Fruit fly (Drosophila melanogaster) whole organism, prepupa: ENCODE measurements around the gene Gbeta13F.

Experiments
- Blimp-1 ChIP-seq: fragments of 200-800 bp; sonication (Bioruptor generic); optimal IDR thresholded peaks from 3 replicates; lab custom pipeline; 2017; ENCODE audit warnings: missing biosample characterization, missing genetic modification characterization, mild to moderate bottlenecking, moderate library complexity, missing genetic modification reagents
- CG10631 ChIP-seq: fragments of 200-800 bp; sonication (Bioruptor generic); optimal IDR thresholded peaks from 2 replicates; lab custom pipeline; 2016; ENCODE audit warnings: missing biosample characterization, missing genetic modification characterization
- CG11294 ChIP-seq: fragments of 200-800 bp; sonication (Bioruptor generic); IDR thresholded peaks from 2 replicates; pipeline ENCODE4 v1.3.6; 2022; ENCODE audit warnings: missing biosample characterization, missing genetic modification characterization
- CG11762 ChIP-seq: fragments of 200-800 bp; sonication (Bioruptor generic); optimal IDR thresholded peaks from 3 replicates; lab custom pipeline; 2016; ENCODE audit warnings: missing biosample characterization, missing genetic modification characterization; ENCODE audit not compliant: insufficient read depth
- CG15336 ChIP-seq: fragments of 200-800 bp; sonication (Bioruptor generic); IDR thresholded peaks from 2 replicates; pipeline ENCODE4 v1.3.6; 2022; ENCODE audit warnings: missing biosample characterization, missing genetic modification characterization
- CG1621 ChIP-seq: fragments of 200-800 bp; sonication (Bioruptor generic); optimal IDR thresholded peaks from 3 replicates; lab custom pipeline; 2018; ENCODE audit warnings: missing biosample characterization, mild to moderate bottlenecking, missing genetic modification characterization
- CG3032 ChIP-seq: fragments of 200-800 bp; optimal IDR thresholded peaks from 2 replicates; lab custom pipeline; 2019; ENCODE audit warnings: missing biosample characterization, mild to moderate bottlenecking, missing genetic modification characterization, moderate library complexity
- CG31627 ChIP-seq: fragments of 200-800 bp; sonication (Bioruptor generic); optimal IDR thresholded peaks from 3 replicates; lab custom pipeline; 2016; ENCODE audit warnings: missing biosample characterization, missing genetic modification characterization
- CG32006 ChIP-seq: fragments of 200-800 bp; sonication (Bioruptor generic); optimal IDR thresholded peaks from 3 replicates; lab custom pipeline; 2017; ENCODE audit warnings: missing biosample characterization, mild to moderate bottlenecking, missing genetic modification characterization
- CG4318 ChIP-seq: fragments of 200-800 bp; sonication (Bioruptor generic); optimal IDR thresholded peaks from 3 replicates; lab custom pipeline; 2017; ENCODE audit warnings: missing biosample characterization, mild to moderate bottlenecking, missing genetic modification characterization
- CG6163 ChIP-seq: fragments of 200-800 bp; sonication (Bioruptor generic); IDR thresholded peaks from 3 replicates; pipeline ENCODE4 v1.3.6; 2022; ENCODE audit warnings: missing biosample characterization, missing genetic modification characterization
- CG6276 ChIP-seq: fragments of 200-800 bp; sonication (Bioruptor generic); optimal IDR thresholded peaks from 2 replicates; lab custom pipeline; 2017; ENCODE audit warnings: missing biosample characterization, mild to moderate bottlenecking, missing genetic modification characterization
- CG6854 ChIP-seq: fragments of 200-800 bp; sonication (Bioruptor generic); optimal IDR thresholded peaks from 2 replicates; lab custom pipeline; 2017; ENCODE audit warnings: missing biosample characterization, mild to moderate bottlenecking, missing genetic modification characterization
- CG8319 ChIP-seq: fragments of 200-800 bp; sonication (Bioruptor generic); optimal IDR thresholded peaks from 3 replicates; lab custom pipeline; 2016; ENCODE audit warnings: missing biosample characterization, missing genetic modification characterization
- CG8632 ChIP-seq: fragments of 200-800 bp; sonication (Bioruptor generic); optimal IDR thresholded peaks from 3 replicates; lab custom pipeline; 2016; ENCODE audit warnings: missing biosample characterization, missing genetic modification characterization
- Eip75B ChIP-seq: fragments of 200-800 bp; sonication (Bioruptor generic); optimal IDR thresholded peaks from 3 replicates; lab custom pipeline; 2016; ENCODE audit warnings: missing biosample characterization, missing genetic modification characterization
- Eip78C ChIP-seq: fragments of 200-800 bp; sonication (Bioruptor generic); peaks from one replicate; lab custom pipeline; 2016; ENCODE audit warnings: missing biosample characterization, missing genetic modification characterization
- Ets21C ChIP-seq: fragments of 200-800 bp; sonication (Bioruptor generic); optimal IDR thresholded peaks from 3 replicates; lab custom pipeline; 2016; ENCODE audit warnings: missing biosample characterization, missing genetic modification characterization
- Ets96B ChIP-seq: fragments of 200-800 bp; optimal IDR thresholded peaks from 2 replicates; lab custom pipeline; 2019; ENCODE audit warnings: missing biosample characterization, mild to moderate bottlenecking, missing genetic modification characterization, moderate library complexity
- Gug ChIP-seq: fragments of 200-800 bp; sonication (Bioruptor generic); IDR thresholded peaks from 2 replicates; pipeline ENCODE4 v1.3.6; 2022; ENCODE audit warnings: missing biosample characterization, missing genetic modification characterization
- Hr38 ChIP-seq: sonication (Bioruptor generic); optimal IDR thresholded peaks from 2 replicates; lab custom pipeline; 2016; ENCODE audit warnings: missing biosample characterization, missing genetic modification characterization
- Hr39 ChIP-seq: fragments of 200-800 bp; sonication (Bioruptor generic); optimal IDR thresholded peaks from 2 replicates; lab custom pipeline; 2016; ENCODE audit warnings: missing biosample characterization, missing genetic modification characterization
- Hr4 ChIP-seq: fragments of 200-800 bp; sonication (Bioruptor generic); optimal IDR thresholded peaks from 3 replicates; lab custom pipeline; 2016; ENCODE audit warnings: missing biosample characterization, missing genetic modification characterization
- Lpt ChIP-seq: fragments of 200-800 bp; sonication (Bioruptor generic); optimal IDR thresholded peaks from 3 replicates; lab custom pipeline; 2016; ENCODE audit warnings: missing biosample characterization, missing genetic modification characterization
- Met ChIP-seq: fragments of 200-800 bp; sonication (Bioruptor generic); optimal IDR thresholded peaks from 3 replicates; lab custom pipeline; 2016; ENCODE audit warnings: missing biosample characterization, missing genetic modification characterization
- OdsH ChIP-seq: fragments of 200-800 bp; sonication (Bioruptor generic); optimal IDR thresholded peaks from 3 replicates; lab custom pipeline; 2016; ENCODE audit warnings: missing biosample characterization, missing genetic modification characterization
- Smox ChIP-seq: fragments of 200-800 bp; sonication (Bioruptor generic); optimal IDR thresholded peaks from 3 replicates; lab custom pipeline; 2016; ENCODE audit warnings: missing biosample characterization, missing genetic modification characterization
- Sox102F ChIP-seq: fragments of 200-800 bp; sonication (Bioruptor generic); optimal IDR thresholded peaks from 2 replicates; lab custom pipeline; 2016; ENCODE audit warnings: missing biosample characterization, mild to moderate bottlenecking, missing genetic modification characterization
- Sox14 ChIP-seq: fragments of 200-800 bp; sonication (Bioruptor generic); optimal IDR thresholded peaks from 3 replicates; lab custom pipeline; 2016; ENCODE audit warnings: missing biosample characterization, missing genetic modification characterization
- Sox15 ChIP-seq: fragments of 200-800 bp; sonication (Bioruptor generic); optimal IDR thresholded peaks from 3 replicates; lab custom pipeline; 2016; ENCODE audit warnings: missing biosample characterization, missing genetic modification characterization
- achi ChIP-seq: fragments of 200-800 bp; sonication (Bioruptor generic); optimal IDR thresholded peaks from 3 replicates; lab custom pipeline; 2016; ENCODE audit warnings: missing biosample characterization, missing genetic modification characterization
- acj6 ChIP-seq: fragments of 200-800 bp; sonication (Bioruptor generic); optimal IDR thresholded peaks from 3 replicates; lab custom pipeline; 2016; ENCODE audit warnings: missing biosample characterization, missing genetic modification characterization
- cyc ChIP-seq: fragments of 200-800 bp; sonication (Bioruptor generic); optimal IDR thresholded peaks from 3 replicates; lab custom pipeline; 2016; ENCODE audit warnings: missing biosample characterization, missing genetic modification characterization
- dsx ChIP-seq: fragments of 200-800 bp; optimal IDR thresholded peaks from 3 replicates; lab custom pipeline; 2019; ENCODE audit warnings: missing biosample characterization, mild to moderate bottlenecking, missing genetic modification characterization, moderate library complexity; ENCODE audit not compliant: poor library complexity, severe bottlenecking
- eg ChIP-seq: fragments of 200-800 bp; sonication (Bioruptor generic); IDR thresholded peaks from 3 replicates; pipeline ENCODE4 v1.3.6; 2022; ENCODE audit warnings: missing biosample characterization, missing genetic modification characterization
- esn ChIP-seq: fragments of 200-800 bp; sonication (Bioruptor generic); optimal IDR thresholded peaks from 2 replicates; lab custom pipeline; 2016; ENCODE audit warnings: missing biosample characterization, mild to moderate bottlenecking, missing genetic modification characterization, moderate library complexity
- fd85E ChIP-seq: fragments of 200-800 bp; sonication (Bioruptor generic); optimal IDR thresholded peaks from 3 replicates; lab custom pipeline; 2016; ENCODE audit warnings: missing biosample characterization, missing genetic modification characterization
- lz ChIP-seq: fragments of 200-800 bp; sonication (Bioruptor generic); optimal IDR thresholded peaks from 3 replicates; lab custom pipeline; 2016; ENCODE audit warnings: missing biosample characterization, missing genetic modification characterization
- net ChIP-seq: fragments of 200-800 bp; sonication (Bioruptor generic); optimal IDR thresholded peaks from 3 replicates; lab custom pipeline; 2016; ENCODE audit warnings: missing biosample characterization, missing genetic modification characterization
- salr ChIP-seq, 2 experiments: fragments of 200-800 bp; sonication (Bioruptor generic); optimal IDR thresholded peaks; 3 replicates each; lab custom pipeline; 2016 to 2018; ENCODE audit warnings: missing biosample characterization in 2 of 2, missing genetic modification characterization in 2 of 2, mild to moderate bottlenecking in 1 of 2
- spab ChIP-seq: fragments of 200-800 bp; sonication (Bioruptor generic); optimal IDR thresholded peaks from 2 replicates; lab custom pipeline; 2017; ENCODE audit warnings: missing biosample characterization, mild to moderate bottlenecking, missing genetic modification characterization, missing genetic modification reagents
- ss ChIP-seq, 2 experiments: fragments of 200-800 bp; sonication (Bioruptor generic); optimal IDR thresholded peaks; 2 replicates in 1 of 2; 3 replicates in 1 of 2; lab custom pipeline; 2017 to 2018; ENCODE audit warnings: mild to moderate bottlenecking in 2 of 2, missing biosample characterization in 2 of 2, missing genetic modification characterization in 2 of 2, moderate library complexity in 1 of 2
- svp ChIP-seq: fragments of 200-800 bp; sonication (Bioruptor generic); peaks from one replicate; lab custom pipeline; 2016; ENCODE audit warnings: missing biosample characterization, missing genetic modification characterization
- topi ChIP-seq: fragments of 200-800 bp; sonication (Bioruptor generic); optimal IDR thresholded peaks from 3 replicates; lab custom pipeline; 2016; ENCODE audit warnings: missing biosample characterization, missing genetic modification characterization
- vri ChIP-seq: fragments of 200-800 bp; sonication (Bioruptor generic); optimal IDR thresholded peaks from 3 replicates; lab custom pipeline; 2016; ENCODE audit warnings: missing biosample characterization, mild to moderate bottlenecking, missing genetic modification characterization

Gene Gbeta13F

DNA sequence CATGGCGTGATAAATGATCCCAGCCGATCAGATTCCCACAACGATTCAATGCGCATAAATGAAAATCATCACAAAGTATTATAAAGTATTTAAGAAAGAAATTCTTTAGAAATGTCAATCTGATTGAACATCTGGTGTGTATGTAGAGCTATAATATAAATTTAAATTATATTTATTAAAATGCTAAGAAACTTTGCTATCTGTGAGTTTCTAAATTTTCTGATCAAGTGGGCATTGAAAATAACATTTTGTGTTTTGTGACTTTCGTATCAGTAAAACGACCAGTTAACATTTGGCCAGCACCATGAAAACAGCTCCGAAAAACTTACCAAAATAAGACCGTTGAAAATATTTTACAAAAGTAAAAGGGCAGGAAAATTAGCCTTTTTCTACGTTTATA, 22.4 kb upstream of the Gbeta13F start, which contains the start of gene CG8565:
CG8565 (plus strand) TSS at position 301 of the 400 bp plus-strand sequence.
- no peak for TF ChIP-seq topi (GFP tag; lab: Kevin White, UChicago)
- no peak for TF ChIP-seq CG4318
- TF ChIP-seq CG8632, result no peak

DNA sequence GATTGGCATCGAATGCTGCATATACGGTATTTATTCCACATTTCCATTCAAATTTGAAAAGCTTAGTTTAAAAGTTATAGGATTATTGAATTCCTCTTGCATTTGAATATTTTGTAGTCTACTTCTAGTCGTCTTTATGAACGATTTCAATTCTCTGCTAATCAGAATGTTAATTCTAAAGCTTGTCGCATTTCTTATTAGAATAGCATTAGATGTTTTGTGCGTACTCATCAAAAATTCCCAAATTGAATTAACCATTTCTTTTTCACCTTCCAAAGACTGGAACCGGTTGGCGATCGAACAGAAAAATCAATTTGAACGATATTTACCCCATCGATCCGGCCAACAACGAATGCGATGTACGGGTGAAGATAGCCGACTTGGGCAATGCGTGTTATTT, 19.9 kb upstream of the Gbeta13F start:
- TF ChIP-seq achi (GFP tag; lab: Kevin White, UChicago), result no peak
- no peak for TF ChIP-seq Ets21C
- no peak for TF ChIP-seq cyc
- no peak for TF ChIP-seq eg

DNA sequence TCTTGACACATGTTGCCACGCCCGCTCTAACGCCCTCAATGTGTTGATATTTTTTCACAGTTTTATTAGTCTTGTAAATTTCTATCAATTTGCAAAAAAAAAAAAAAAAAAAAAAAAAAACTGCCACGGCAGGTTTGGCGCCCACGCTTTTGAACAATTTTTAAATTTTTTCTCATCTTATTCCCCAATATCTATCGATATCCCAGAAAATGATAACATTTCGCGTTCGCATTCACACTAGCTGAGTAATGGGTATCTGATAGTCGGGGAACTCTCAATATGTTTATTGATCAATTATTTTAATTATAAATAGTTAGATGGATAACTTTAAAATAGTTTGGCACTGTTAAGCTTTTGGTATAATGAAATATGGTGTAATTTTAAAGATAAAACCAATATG, 18.6 kb upstream of the Gbeta13F start:
- TF ChIP-seq CG31627 (GFP tag; lab: Kevin White, UChicago) (no peak), Sox14 (GFP tag; lab: Kevin White, UChicago) (no peak), CG6854 (GFP tag; lab: Kevin White, UChicago) (no peak), Sox15 (no peak), cyc (no peak), net (no peak), vri (GFP tag; lab: Kevin White, UChicago) (no peak), CG1621 (tag; lab: Kevin White, UChicago) (no peak), acj6 (no peak), fd85E (GFP tag; lab: Kevin White, UChicago) (no peak), Hr4 (no peak), Sox102F (GFP tag; lab: Kevin White, UChicago) (no peak), Eip78C (GFP tag; lab: Kevin White, UChicago) (no peak), dsx (GFP tag; lab: Kevin White, UChicago) (no peak), lz (GFP tag; lab: Kevin White, UChicago) (no peak), CG15336 (no peak)
- TF ChIP-seq, all 60 proteins: peak for 0

DNA sequence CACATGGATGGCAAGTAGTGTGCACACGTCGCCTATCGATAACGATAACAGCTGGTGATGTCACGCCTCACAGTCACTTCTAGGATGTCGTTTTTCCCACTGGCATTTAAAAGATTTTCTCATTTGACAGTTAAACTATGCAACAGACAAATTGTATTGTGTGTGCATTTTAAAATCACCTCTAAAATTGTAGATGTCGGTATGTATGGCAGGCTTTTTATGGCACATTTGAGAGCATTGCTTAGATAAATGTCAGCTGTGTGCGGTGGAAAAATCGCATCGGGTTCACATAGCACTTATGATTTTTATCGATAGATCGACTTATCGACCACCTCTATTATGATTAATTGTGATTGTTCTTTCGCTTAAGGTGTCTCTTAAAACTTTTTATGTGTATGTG, 15.8 kb upstream of the Gbeta13F start, which contains the start of the genes ArgRS and CG8578:
ArgRS (minus strand) TSS at position 7 of the 400 bp plus-strand sequence.
CG8578 (plus strand) TSS at position 338 of the 400 bp plus-strand sequence.
- TF ChIP-seq CG8319 (GFP tag; lab: Kevin White, UChicago), result no peak
- TF ChIP-seq Hr38, result no peak
- TF ChIP-seq Blimp-1, result no peak
- no peak for TF ChIP-seq Ets96B (tag; lab: Kevin White, UChicago)
- 0 out of 2 replicates have a peak, but pooled peaks have one; percentile 33 for TF ChIP-seq CG11294 (GFP tag; lab: Robert Waterston, UW)
- TF ChIP-seq CG31627 (GFP tag; lab: Kevin White, UChicago), result peak; percentile 49
- peak; percentile 58 for TF ChIP-seq CG10631 (GFP tag; lab: Kevin White, UChicago)
- TF ChIP-seq Hr39 (GFP tag; lab: Kevin White, UChicago), result peak; percentile 60
- TF ChIP-seq Ets21C, result peak; percentile 44
- TF ChIP-seq eg, result no peak; the same call in 2 of the 3 replicates
- TF ChIP-seq Lpt (GFP tag; lab: Kevin White, UChicago), result no peak
- peak; percentile 36 for TF ChIP-seq cyc
- peak in 1 of 2 experiments; percentile 67 for TF ChIP-seq ss (GFP tag; optimal IDR thresholded peaks at IDR 0.05; lab: Kevin White, UChicago)
- no peak for TF ChIP-seq CG6276
- TF ChIP-seq OdsH (GFP tag; lab: Kevin White, UChicago), result peak; percentile 17
- TF ChIP-seq salr (GFP tag; optimal IDR thresholded peaks at IDR 0.05; lab: Kevin White, UChicago), result no peak
- peak; percentile 29 for TF ChIP-seq CG11762 (GFP tag; lab: Kevin White, UChicago)
- peak; percentile 62 for TF ChIP-seq Sox14 (GFP tag; lab: Kevin White, UChicago)
- TF ChIP-seq svp (GFP tag; lab: Kevin White, UChicago), result no peak
- TF ChIP-seq Eip75B, result peak; percentile 80
- peak; percentile 39 for TF ChIP-seq Met
- no peak for TF ChIP-seq CG8632
- TF ChIP-seq Gug (GFP tag; lab: Robert Waterston, UW), result peak; percentile 78
- no peak for TF ChIP-seq achi (GFP tag; lab: Kevin White, UChicago)
- no peak for TF ChIP-seq spab (GFP tag; lab: Kevin White, UChicago)
- TF ChIP-seq CG6163, result no peak
- peak; percentile 91 for TF ChIP-seq Eip78C (GFP tag; lab: Kevin White, UChicago)
- TF ChIP-seq Hr4, result peak; percentile 72
- TF ChIP-seq esn (GFP tag; lab: Kevin White, UChicago), result peak; percentile 43
- no peak for TF ChIP-seq Sox102F (GFP tag; lab: Kevin White, UChicago)
- peak; percentile 28 for TF ChIP-seq acj6
- no peak for TF ChIP-seq fd85E (GFP tag; lab: Kevin White, UChicago)
- no peak for TF ChIP-seq CG1621 (tag; lab: Kevin White, UChicago)
- TF ChIP-seq CG3032 (tag; lab: Kevin White, UChicago), result peak; percentile 69
- TF ChIP-seq Smox, result no peak
- peak; percentile 62 for TF ChIP-seq topi (GFP tag; lab: Kevin White, UChicago)
- TF ChIP-seq Sox15, result peak; percentile 27
- peak; percentile 74 for TF ChIP-seq lz (GFP tag; lab: Kevin White, UChicago)
- no peak for TF ChIP-seq CG32006
